Worm (Caenorhabditis elegans) whole organism, young adult: ENCODE measurements around the gene R04F11.2.

ENCODE experiments used
- ZK185.1 ChIP-seq: sonication (generic microtip); optimal IDR thresholded peaks from 2 replicates; lab custom pipeline; 2016; ENCODE audit warnings: mild to moderate bottlenecking, missing genetic modification characterization, missing compliant biosample characterization; ENCODE audit not compliant: poor library complexity, severe bottlenecking
- lin-54 ChIP-seq: fragments of 200-800 bp; sonication (Bioruptor generic); optimal IDR thresholded peaks from 2 replicates; lab custom pipeline; 2018; ENCODE audit warnings: mild to moderate bottlenecking, missing genetic modification characterization, missing compliant biosample characterization
- nhr-90 ChIP-seq: sonication (generic microtip); optimal IDR thresholded peaks from 2 replicates; lab custom pipeline; 2016; ENCODE audit warnings: missing genotype, mild to moderate bottlenecking, missing genetic modification characterization, missing compliant biosample characterization
- rcor-1 ChIP-seq: fragments of 200-800 bp; sonication (Bioruptor generic); IDR thresholded peaks from 2 replicates; pipeline ENCODE4 v1.3.6; 2022; ENCODE audit warnings: missing genetic modification reagents, missing genetic modification characterization, missing compliant biosample characterization

ce11 chrV:12296794-12297193 lies 21.4 kb upstream of the R04F11.2 start:
- no peak for TF ChIP-seq lin-54
- no peak for TF ChIP-seq nhr-90 (tag; lab: Kevin White, UChicago)
- no peak for TF ChIP-seq rcor-1 (GFP tag; lab: Robert Waterston, UW)
- no peak for TF ChIP-seq ZK185.1 (tag; lab: Kevin White, UChicago)
